Worm (Caenorhabditis elegans) whole organism, mixed stage, embryonic: Measurements from ENCODE around the gene pmp-2.

ENCODE experiments used
- M03D4.4 ChIP-seq: sonication (generic microtip); optimal IDR thresholded peaks from 2 replicates; lab custom pipeline; 2017; ENCODE audit warnings: mild to moderate bottlenecking, missing genetic modification characterization, missing compliant biosample characterization
- ham-2 ChIP-seq: fragments of 200-800 bp; sonication (Bioruptor generic); optimal IDR thresholded peaks from 2 replicates; lab custom pipeline; 2018; ENCODE audit warnings: mild to moderate bottlenecking, missing genetic modification characterization, missing compliant biosample characterization
- hlh-1 ChIP-seq: fragments of 150-350 bp; optimal IDR thresholded peaks from 2 replicates; lab custom pipeline; 2014; ENCODE audit warnings: missing biosample characterization, missing genetic modification reagents, missing genetic modification characterization
- lsy-2 ChIP-seq: fragments of 150-350 bp; optimal IDR thresholded peaks from 2 replicates; lab custom pipeline; 2014; ENCODE audit warnings: missing biosample characterization, missing genetic modification characterization
- nhr-237 ChIP-seq: fragments of 150-350 bp; optimal IDR thresholded peaks from 2 replicates; lab custom pipeline; 2014; ENCODE audit warnings: missing biosample characterization, missing genetic modification characterization
- nhr-76 ChIP-seq: sonication (generic microtip); optimal IDR thresholded peaks from 2 replicates; lab custom pipeline; 2017; ENCODE audit warnings: missing biosample characterization, missing genetic modification characterization
- pha-4 ChIP-seq: fragments of 150-350 bp; optimal IDR thresholded peaks from 2 replicates; lab custom pipeline; 2018; ENCODE audit warnings: missing biosample characterization, missing genetic modification reagents, missing genetic modification characterization
- snpc-4 ChIP-seq: fragments of 150-350 bp; optimal IDR thresholded peaks from 2 replicates; lab custom pipeline; 2014; ENCODE audit warnings: missing biosample characterization, missing genetic modification characterization
- unc-120 ChIP-seq: sonication (generic microtip); optimal IDR thresholded peaks from 2 replicates; lab custom pipeline; 2017; ENCODE audit warnings: missing genetic modification characterization, missing compliant biosample characterization; ENCODE audit not compliant: poor library complexity, severe bottlenecking
- unc-39 ChIP-seq: fragments of 150-350 bp; optimal IDR thresholded peaks from 2 replicates; lab custom pipeline; 2014; ENCODE audit warnings: missing biosample characterization, missing genetic modification characterization
- zip-8 ChIP-seq: fragments of 150-350 bp; optimal IDR thresholded peaks from 2 replicates; lab custom pipeline; 2014; ENCODE audit warnings: missing biosample characterization, missing genetic modification characterization

ce11 chrII:6843680-6844079 lies 43.9 kb downstream of the pmp-2 start:
- TF ChIP-seq nhr-237 (tag; lab: Kevin White, UChicago) (no peak), M03D4.4 (tag; lab: Kevin White, UChicago) (no peak), snpc-4 (tag; lab: Kevin White, UChicago) (no peak), nhr-76 (tag; lab: Kevin White, UChicago) (no peak), unc-39 (tag; lab: Kevin White, UChicago) (no peak), hlh-1 (tag; lab: Kevin White, UChicago) (no peak), ham-2 (GFP tag; lab: Kevin White, UChicago) (no peak), zip-8 (tag; lab: Kevin White, UChicago) (no peak), pha-4 (tag; lab: Kevin White, UChicago) (no peak), unc-120 (no peak), lsy-2 (tag; lab: Kevin White, UChicago) (no peak)
